Worm (Caenorhabditis elegans) whole organism, L4 larva: Measurements from ENCODE around the gene cwp-3.

Source experiments
- D1046.2 ChIP-seq: fragments of 200-800 bp; sonication (Bioruptor generic); IDR thresholded peaks from 2 replicates; pipeline ENCODE4 v1.3.6; 2022; ENCODE audit warnings: missing genetic modification characterization, missing compliant biosample characterization
- F26F4.8 ChIP-seq: fragments of 200-800 bp; sonication (Bioruptor generic); conservative IDR thresholded peaks from 2 replicates; pipeline ENCODE4 v1.3.6; 2022; ENCODE audit warnings: missing genetic modification characterization, missing compliant biosample characterization
- F37D6.2 ChIP-seq: sonication (generic microtip); optimal IDR thresholded peaks from 2 replicates; lab custom pipeline; 2016; ENCODE audit warnings: mild to moderate bottlenecking, missing genetic modification characterization, missing compliant biosample characterization
- F49E8.2 ChIP-seq: sonication (generic microtip); optimal IDR thresholded peaks from 2 replicates; lab custom pipeline; 2016; ENCODE audit warnings: missing compliant biosample characterization, mild to moderate bottlenecking, missing genetic modification characterization, borderline replicate concordance
- T20F7.1 ChIP-seq: fragments of 200-800 bp; sonication (Bioruptor generic); optimal IDR thresholded peaks from 2 replicates; lab custom pipeline; 2018; ENCODE audit warnings: mild to moderate bottlenecking, missing genetic modification characterization, missing compliant biosample characterization
- Y105C5A.15 ChIP-seq: fragments of 200-800 bp; sonication (Bioruptor generic); IDR thresholded peaks from 2 replicates; pipeline ENCODE4 v1.3.6; 2022; ENCODE audit warnings: missing genetic modification characterization, missing compliant biosample characterization
- Y48G9A.11 ChIP-seq: fragments of 200-800 bp; sonication (Bioruptor generic); IDR thresholded peaks from 2 replicates; pipeline ENCODE4 v1.3.6; 2022; ENCODE audit warnings: missing genetic modification reagents, missing genetic modification characterization, missing compliant biosample characterization
- Y5F2A.4 ChIP-seq: fragments of 200-800 bp; sonication (Bioruptor generic); optimal IDR thresholded peaks from 2 replicates; lab custom pipeline; 2018; ENCODE audit warnings: mild to moderate bottlenecking, missing genetic modification characterization, missing compliant biosample characterization
- ama-1 ChIP-seq: fragments of 150-350 bp; optimal IDR thresholded peaks from 2 replicates; lab custom pipeline; 2014; ENCODE audit warnings: inconsistent platforms, mixed read lengths
- ceh-20 ChIP-seq: fragments of 200-800 bp; sonication (Bioruptor generic); IDR thresholded peaks from 2 replicates; pipeline ENCODE4 v1.3.6; 2022; ENCODE audit warnings: missing genetic modification reagents, missing genetic modification characterization, missing compliant biosample characterization
- ceh-44 ChIP-seq: fragments of 200-800 bp; sonication (Bioruptor generic); IDR thresholded peaks from 2 replicates; pipeline ENCODE4 v1.3.6; 2022; ENCODE audit warnings: missing genetic modification reagents, missing genetic modification characterization, missing compliant biosample characterization
- ceh-82 ChIP-seq: sonication (generic microtip); optimal IDR thresholded peaks from 2 replicates; lab custom pipeline; 2017; ENCODE audit warnings: missing biosample characterization, missing genetic modification characterization
- ces-1 ChIP-seq: fragments of 150-350 bp; sonication (generic microtip); optimal IDR thresholded peaks from 4 replicates; lab custom pipeline; 2014; ENCODE audit warnings: missing biosample characterization, missing genetic modification reagents, missing genetic modification characterization
- dmd-6 ChIP-seq: fragments of 200-800 bp; sonication (Bioruptor generic); IDR thresholded peaks from 2 replicates; pipeline ENCODE4 v1.3.6; 2022; ENCODE audit warnings: missing genetic modification reagents, missing genetic modification characterization, missing compliant biosample characterization
- dpl-1 ChIP-seq: fragments of 150-350 bp; optimal IDR thresholded peaks from 2 replicates; lab custom pipeline; 2014; ENCODE audit warnings: missing biosample characterization, missing genetic modification reagents, missing genetic modification characterization
- dve-1 ChIP-seq: sonication (generic microtip); optimal IDR thresholded peaks from 2 replicates; lab custom pipeline; 2017; ENCODE audit warnings: antibody characterized with exemption, mild to moderate bottlenecking, missing genetic modification characterization, missing compliant biosample characterization; ENCODE audit not compliant: insufficient read depth
- egl-43 ChIP-seq: fragments of 200-800 bp; sonication (Bioruptor generic); IDR thresholded peaks from 2 replicates; pipeline ENCODE4 v1.3.6; 2022; ENCODE audit warnings: missing genetic modification reagents, missing genetic modification characterization, missing compliant biosample characterization
- fkh-10 ChIP-seq: fragments of 150-350 bp; optimal IDR thresholded peaks from 2 replicates; lab custom pipeline; 2014; ENCODE audit warnings: missing biosample characterization, missing genetic modification reagents, missing genetic modification characterization
- hlh-30 ChIP-seq: sonication (generic microtip); optimal IDR thresholded peaks from 2 replicates; lab custom pipeline; 2017; ENCODE audit warnings: antibody characterized with exemption, mild to moderate bottlenecking, missing genetic modification characterization, missing compliant biosample characterization; ENCODE audit not compliant: insufficient read depth
- hmg-1.1 ChIP-seq: fragments of 200-800 bp; sonication (Bioruptor generic); IDR thresholded peaks from 2 replicates; pipeline ENCODE4 v1.3.6; 2022; ENCODE audit warnings: missing genetic modification reagents, missing genetic modification characterization, missing compliant biosample characterization
- jun-1 ChIP-seq: fragments of 150-350 bp; optimal IDR thresholded peaks from 2 replicates; lab custom pipeline; 2014; ENCODE audit warnings: missing biosample characterization, missing genetic modification reagents, missing genetic modification characterization
- lin-15B ChIP-seq: fragments of 150-350 bp; sonication (generic microtip); optimal IDR thresholded peaks from 3 replicates; lab custom pipeline; 2014; ENCODE audit warnings: missing biosample characterization, missing genetic modification characterization
- lin-29 ChIP-seq: fragments of 200-800 bp; sonication (Bioruptor generic); IDR thresholded peaks from 2 replicates; pipeline ENCODE4 v1.3.6; 2022; ENCODE audit warnings: missing genetic modification reagents, missing genetic modification characterization, missing compliant biosample characterization
- lin-38 ChIP-seq: fragments of 200-800 bp; sonication (Bioruptor generic); IDR thresholded peaks from 2 replicates; pipeline ENCODE4 v1.3.6; 2022; ENCODE audit warnings: missing genetic modification reagents, missing genetic modification characterization, missing compliant biosample characterization
- lin-39 ChIP-seq: fragments of 150-350 bp; optimal IDR thresholded peaks from 2 replicates; lab custom pipeline; 2014; ENCODE audit warnings: missing biosample characterization, missing genetic modification reagents, missing genetic modification characterization
- lsy-2 ChIP-seq, 2 experiments: fragments of 150-350 bp in 1 of 2; sonication (generic microtip) in 1 of 2; optimal IDR thresholded peaks; 2 replicates each; lab custom pipeline; 2014 to 2017; ENCODE audit warnings: missing biosample characterization in 2 of 2, missing genetic modification characterization in 2 of 2
- madf-5 ChIP-seq, 2 experiments: fragments of 200-800 bp; sonication (Bioruptor generic); IDR thresholded peaks; 2 replicates each; pipeline ENCODE4 v1.3.6; 2022; ENCODE audit warnings: missing compliant biosample characterization in 2 of 2, missing genetic modification characterization in 2 of 2
- mdl-1 ChIP-seq, 2 experiments: fragments of 150-350 bp in 1 of 2; sonication (generic microtip) in 1 of 2; optimal IDR thresholded peaks; 2 replicates each; lab custom pipeline; 2014 to 2017; ENCODE audit warnings: missing biosample characterization in 2 of 2, missing genetic modification characterization in 2 of 2
- mep-1 ChIP-seq: fragments of 150-350 bp; sonication (generic microtip); optimal IDR thresholded peaks from 3 replicates; lab custom pipeline; 2014; ENCODE audit warnings: missing biosample characterization, missing genetic modification characterization
- mxl-2 ChIP-seq: fragments of 200-800 bp; sonication (Bioruptor generic); conservative IDR thresholded peaks from 2 replicates; pipeline ENCODE4 v1.3.6; 2022; ENCODE audit warnings: missing genetic modification reagents, missing genetic modification characterization, missing compliant biosample characterization
- mxl-3 ChIP-seq: fragments of 200-800 bp; sonication (Bioruptor generic); optimal IDR thresholded peaks from 2 replicates; lab custom pipeline; 2018; ENCODE audit warnings: mild to moderate bottlenecking, missing genetic modification characterization, missing compliant biosample characterization
- nhr-11 ChIP-seq: fragments of 150-350 bp; optimal IDR thresholded peaks from 2 replicates; lab custom pipeline; 2014; ENCODE audit warnings: missing biosample characterization, missing genetic modification characterization
- nhr-111 ChIP-seq: fragments of 200-800 bp; sonication (Bioruptor generic); optimal IDR thresholded peaks from 2 replicates; lab custom pipeline; 2018; ENCODE audit warnings: mild to moderate bottlenecking, missing genetic modification characterization, missing compliant biosample characterization
- nhr-237 ChIP-seq: sonication (generic microtip); optimal IDR thresholded peaks from 2 replicates; lab custom pipeline; 2017; ENCODE audit warnings: missing biosample characterization, missing genetic modification characterization
- nhr-25 ChIP-seq: sonication (generic microtip); optimal IDR thresholded peaks from 2 replicates; lab custom pipeline; 2017; ENCODE audit warnings: missing genetic modification characterization, mild to moderate bottlenecking, missing compliant biosample characterization, antibody characterized with exemption, moderate library complexity, borderline replicate concordance; ENCODE audit not compliant: insufficient read depth
- nhr-28 ChIP-seq: fragments of 150-350 bp; optimal IDR thresholded peaks from 2 replicates; lab custom pipeline; 2014; ENCODE audit warnings: missing biosample characterization, missing genetic modification characterization
- nhr-41 ChIP-seq: fragments of 200-800 bp; sonication (Bioruptor generic); IDR thresholded peaks from 2 replicates; pipeline ENCODE4 v1.3.6; 2022; ENCODE audit warnings: missing genetic modification reagents, missing genetic modification characterization, missing compliant biosample characterization
- nhr-77 ChIP-seq: fragments of 150-350 bp; optimal IDR thresholded peaks from 2 replicates; lab custom pipeline; 2014; ENCODE audit warnings: missing biosample characterization, missing genetic modification characterization
- pha-4 ChIP-seq, 2 experiments: fragments of 150-350 bp in 1 of 2; fragments of 200-800 bp in 1 of 2; sonication (Bioruptor generic) in 1 of 2; IDR thresholded peaks in 1 of 2; optimal IDR thresholded peaks in 1 of 2; 2 replicates each; pipeline versions ENCODE4 v1.3.6 to Lab custom; 2014 to 2022; ENCODE audit warnings: missing genetic modification characterization in 2 of 2, missing genetic modification reagents in 2 of 2, missing biosample characterization in 1 of 2, missing compliant biosample characterization in 1 of 2
- php-3 ChIP-seq: fragments of 200-800 bp; sonication (Bioruptor generic); IDR thresholded peaks from 2 replicates; pipeline ENCODE4 v1.3.6; 2022; ENCODE audit warnings: missing genetic modification reagents, missing genetic modification characterization, missing compliant biosample characterization
- pqm-1 ChIP-seq: sonication (generic microtip); optimal IDR thresholded peaks from 2 replicates; lab custom pipeline; 2017; ENCODE audit warnings: missing biosample characterization, missing genetic modification characterization
- rbr-2 ChIP-seq: sonication (generic microtip); optimal IDR thresholded peaks from 2 replicates; lab custom pipeline; 2016; ENCODE audit warnings: missing genotype, missing genetic modification characterization, missing compliant biosample characterization
- saeg-2 ChIP-seq: fragments of 200-800 bp; sonication (Bioruptor generic); IDR thresholded peaks from 2 replicates; pipeline ENCODE4 v1.3.6; 2022; ENCODE audit warnings: missing genetic modification reagents, missing genetic modification characterization, missing compliant biosample characterization
- sdz-12 ChIP-seq: fragments of 200-800 bp; sonication (Bioruptor generic); optimal IDR thresholded peaks from 2 replicates; lab custom pipeline; 2018; ENCODE audit warnings: mild to moderate bottlenecking, missing genetic modification characterization, missing compliant biosample characterization
- set-16 ChIP-seq: fragments of 200-800 bp; sonication (Bioruptor generic); IDR thresholded peaks from 2 replicates; pipeline ENCODE4 v1.3.6; 2022; ENCODE audit warnings: missing genetic modification reagents, missing genetic modification characterization, missing compliant biosample characterization
- snpc-4 ChIP-seq: fragments of 150-350 bp; optimal IDR thresholded peaks from 2 replicates; lab custom pipeline; 2014; ENCODE audit warnings: missing biosample characterization, missing genetic modification characterization
- tag-97 ChIP-seq: fragments of 200-800 bp; sonication (Bioruptor generic); IDR thresholded peaks from 2 replicates; pipeline ENCODE4 v1.3.6; 2022; ENCODE audit warnings: missing genetic modification characterization, missing compliant biosample characterization
- unc-130 ChIP-seq: sonication (generic microtip); optimal IDR thresholded peaks from 2 replicates; lab custom pipeline; 2016; ENCODE audit warnings: missing genetic modification reagents, missing genetic modification characterization, missing compliant biosample characterization
- zfp-2 ChIP-seq: sonication (generic microtip); optimal IDR thresholded peaks from 2 replicates; lab custom pipeline; 2016; ENCODE audit warnings: mild to moderate bottlenecking, missing genetic modification characterization, missing compliant biosample characterization

Gene cwp-3

DNA sequence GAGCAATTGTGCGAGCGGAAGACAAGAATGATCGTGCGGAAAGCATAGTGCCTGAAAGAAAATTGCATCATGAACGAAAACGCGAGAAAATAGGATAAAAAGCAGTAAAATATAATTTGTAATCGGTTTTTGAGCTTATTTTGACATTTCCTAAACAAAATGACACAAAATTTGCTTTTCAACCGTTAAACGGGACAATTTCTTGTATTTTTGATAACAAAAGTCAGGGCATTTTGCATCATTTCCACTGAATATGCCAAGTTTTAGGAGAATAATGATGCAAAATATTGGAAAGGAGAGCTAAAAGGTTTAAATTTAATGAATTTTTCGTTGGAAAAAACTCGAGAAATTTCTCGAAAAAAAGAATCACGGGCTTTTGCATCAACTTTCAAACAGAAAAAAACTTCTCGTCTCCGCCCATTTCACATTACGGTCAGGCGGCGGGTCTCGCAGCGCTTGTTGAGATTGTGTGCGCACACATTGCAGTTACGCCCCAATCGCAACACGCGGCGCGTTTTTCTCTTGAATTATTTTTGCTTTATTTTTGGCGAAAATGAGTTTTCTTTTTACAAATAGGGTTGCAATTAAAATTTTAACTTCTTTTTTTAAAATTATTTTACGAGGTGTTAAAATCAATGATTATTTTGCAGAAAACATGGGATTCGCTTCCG is 15.8 kb upstream of the cwp-3 start, which contains the start of the genes hsp-6 and C37H5.5 (continued):
- TF ChIP-seq jun-1 (tag; lab: Kevin White, UChicago) (no peak), ceh-20 (GFP tag; lab: Robert Waterston, UW) (peak; percentile 66; the same call in 1 of the 2 replicates), nhr-25 (tag; lab: Kevin White, UChicago) (no peak), madf-5 (GFP tag; IDR thresholded peaks at IDR 0.05; lab: Robert Waterston, UW) (no peak), zfp-2 (tag; lab: Kevin White, UChicago) (no peak), nhr-77 (tag; lab: Kevin White, UChicago) (peak; percentile 79), T20F7.1 (GFP tag; lab: Kevin White, UChicago) (no peak), F37D6.2 (no peak), lsy-2 (tag; optimal IDR thresholded peaks at IDR 0.05; lab: Kevin White, UChicago) (peak; percentile 54 to 93), mxl-2 (GFP tag; lab: Robert Waterston, UW) (no peak), pha-4 (GFP tag; IDR thresholded peaks at IDR 0.05; lab: Robert Waterston, UW) (peak; percentile 70), pha-4 (tag; optimal IDR thresholded peaks at IDR 0.05; lab: Kevin White, UChicago) (no peak), dve-1 (tag; lab: Kevin White, UChicago) (peak; percentile 92), nhr-111 (no peak), lin-39 (tag; lab: Kevin White, UChicago) (no peak), saeg-2 (GFP tag; lab: Robert Waterston, UW) (no peak), set-16 (GFP tag; lab: Robert Waterston, UW) (no peak), lin-29 (no peak), nhr-28 (tag; lab: Kevin White, UChicago) (peak; percentile 78), php-3 (GFP tag; lab: Robert Waterston, UW) (0 out of 2 replicates have a peak, but pooled peaks have one; percentile 29), F26F4.8 (GFP tag; lab: Robert Waterston, UW) (no peak), hlh-30 (peak; percentile 99), ama-1 (lab: Kevin White, UChicago) (peak; percentile 26), nhr-41 (GFP tag; lab: Robert Waterston, UW) (no peak), ceh-82 (tag; lab: Kevin White, UChicago) (no peak), nhr-11 (tag; lab: Kevin White, UChicago) (peak; percentile 18), snpc-4 (tag; lab: Kevin White, UChicago) (no peak), mxl-3 (GFP tag; lab: Kevin White, UChicago) (peak; percentile 24), fkh-10 (GFP tag; lab: Kevin White, UChicago) (peak; percentile 73), egl-43 (GFP tag; lab: Robert Waterston, UW) (no peak), F49E8.2 (peak; percentile 36), dmd-6 (GFP tag; lab: Robert Waterston, UW) (peak; percentile 69), ces-1 (GFP tag; lab: Kevin White, UChicago) (no peak), nhr-237 (tag; lab: Kevin White, UChicago) (no peak), Y48G9A.11 (GFP tag; lab: Robert Waterston, UW) (no peak), sdz-12 (GFP tag; lab: Kevin White, UChicago) (no peak), unc-130 (GFP tag; lab: Kevin White, UChicago) (peak; percentile 73), mdl-1 (tag; optimal IDR thresholded peaks at IDR 0.05; lab: Kevin White, UChicago) (peak in 1 of 2 experiments; percentile 78), hmg-1.1 (GFP tag; lab: Robert Waterston, UW) (peak; percentile 76), ceh-44 (GFP tag; lab: Robert Waterston, UW) (peak; percentile 23; the same call in 1 of the 2 replicates), mep-1 (tag; lab: Kevin White, UChicago) (peak; percentile 92), pqm-1 (no peak), lin-15B (tag; lab: Kevin White, UChicago) (no peak), rbr-2 (peak; percentile 75), D1046.2 (GFP tag; lab: Robert Waterston, UW) (no peak), Y5F2A.4 (GFP tag; lab: Kevin White, UChicago) (no peak), tag-97 (no peak), Y105C5A.15 (GFP tag; lab: Robert Waterston, UW) (0 out of 2 replicates have a peak, but pooled peaks have one; percentile 64), dpl-1 (GFP tag; lab: Kevin White, UChicago) (peak; percentile 69), lin-38 (GFP tag; lab: Robert Waterston, UW) (peak; percentile 79)
